Worm (Caenorhabditis elegans): Measurements from ENCODE around the gene F26F4.2.

F26F4.2 gene

DNA sequence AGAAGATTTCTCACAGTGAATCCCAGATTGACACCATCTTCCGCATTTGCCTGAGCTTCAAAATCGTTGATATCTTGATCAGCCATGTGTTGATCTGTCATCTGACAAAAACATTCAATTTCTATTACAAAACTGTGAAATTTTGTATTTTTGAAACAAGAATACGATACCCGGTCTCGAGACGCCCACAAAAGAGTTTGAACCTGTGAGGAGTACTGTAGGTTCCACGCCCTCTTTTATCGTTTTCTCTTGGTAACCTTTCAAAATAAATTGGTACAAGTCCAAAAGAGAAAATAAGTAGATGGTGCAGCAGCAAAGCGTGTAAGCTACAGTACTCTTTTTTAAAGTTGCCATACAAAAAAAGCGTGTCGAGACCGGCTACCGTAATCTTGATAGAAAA, 1.1 kb upstream of the F26F4.2 start, which contains the start of gene F26F4.12:
Gene F26F4.12, minus strand, starts transcription at position 101 of the 400 bp plus-strand sequence.
- TF ChIP-seq aly-1 (tag; optimal IDR thresholded peaks at IDR 0.05) = no peak
- TF ChIP-seq ets-7 (tag; optimal IDR thresholded peaks at IDR 0.05) = no peak
- TF ChIP-seq ama-1 (optimal IDR thresholded peaks at IDR 0.05) = no peak
- TF ChIP-seq B0310.2 (tag; optimal IDR thresholded peaks at IDR 0.05) = no peak
- TF ChIP-seq tra-4 (tag; optimal IDR thresholded peaks at IDR 0.05) = no peak
- no peak for TF ChIP-seq tbx-11 (GFP tag; IDR thresholded peaks at IDR 0.05)
- TF ChIP-seq ceh-13 (GFP tag; optimal IDR thresholded peaks at IDR 0.05) = no peak
- no peak for TF ChIP-seq hmbx-1 (tag; optimal IDR thresholded peaks at IDR 0.05)
- no peak for TF ChIP-seq ceh-36 (tag; optimal IDR thresholded peaks at IDR 0.05)
- TF ChIP-seq hnd-1 (tag; optimal IDR thresholded peaks at IDR 0.05) = no peak
- no peak for TF ChIP-seq sea-1 (GFP tag; conservative IDR thresholded peaks at IDR 0.05)
- no peak for TF ChIP-seq pes-1 (GFP tag; IDR thresholded peaks at IDR 0.05)
- no peak for TF ChIP-seq F13C5.2 (tag; optimal IDR thresholded peaks at IDR 0.05)

DNA sequence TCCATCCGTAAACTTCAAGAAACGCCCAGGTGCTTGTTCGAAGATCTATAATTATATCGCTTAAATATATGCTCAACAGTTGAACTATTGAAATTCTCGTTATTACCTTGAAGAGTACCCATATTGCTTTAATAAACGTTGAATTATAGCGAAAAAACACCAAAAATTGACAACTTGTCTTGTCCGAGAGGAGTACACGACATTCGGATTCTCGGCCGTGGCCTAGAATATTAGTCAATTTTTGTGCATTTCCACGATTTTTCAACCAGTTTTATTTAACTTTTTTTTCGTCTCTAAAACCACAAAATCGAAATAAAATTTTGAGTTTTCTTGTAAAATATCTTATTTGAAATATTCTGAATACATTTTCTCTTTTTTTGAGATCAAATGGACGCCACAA, 1.3 kb downstream of the F26F4.2 start, which contains the start of the genes F26F4.9 and cee-1:
Gene F26F4.9, minus strand, starts transcription at position 205 of the 400 bp plus-strand sequence.
Gene cee-1, plus strand, starts transcription at position 383 of the 400 bp plus-strand sequence.
- TF ChIP-seq tbx-37 (GFP tag; conservative IDR thresholded peaks at IDR 0.05) (0 out of 2 replicates have a peak, but pooled peaks have one; percentile 25), flt-1 (GFP tag; IDR thresholded peaks at IDR 0.05) (no peak), sea-1 (GFP tag; conservative IDR thresholded peaks at IDR 0.05) (no peak), ets-7 (tag; optimal IDR thresholded peaks at IDR 0.05) (no peak)

ce11 chrIII:4913736-4914135, 2.7 kb downstream of the F26F4.2 start:
- TF ChIP-seq pes-1 (GFP tag; IDR thresholded peaks at IDR 0.05) = no peak

- TF ChIP-seq B0310.2 (tag; optimal IDR thresholded peaks at IDR 0.05) (no peak), hnd-1 (tag; optimal IDR thresholded peaks at IDR 0.05) (no peak), tbx-11 (GFP tag; IDR thresholded peaks at IDR 0.05) (no peak), aly-1 (tag; optimal IDR thresholded peaks at IDR 0.05) (no peak), hmg-4 (GFP tag; optimal IDR thresholded peaks at IDR 0.05) (no peak), scrt-1 (GFP tag; IDR thresholded peaks at IDR 0.05) (no peak), ceh-13 (GFP tag; optimal IDR thresholded peaks at IDR 0.05) (no peak), ceh-36 (tag; optimal IDR thresholded peaks at IDR 0.05) (no peak), tbx-37 (GFP tag; conservative IDR thresholded peaks at IDR 0.05) (no peak), flt-1 (GFP tag; IDR thresholded peaks at IDR 0.05) (no peak), F13C5.2 (tag; optimal IDR thresholded peaks at IDR 0.05) (no peak), hmbx-1 (tag; optimal IDR thresholded peaks at IDR 0.05) (no peak), tra-4 (tag; optimal IDR thresholded peaks at IDR 0.05) (no peak), sea-1 (GFP tag; conservative IDR thresholded peaks at IDR 0.05) (no peak), pes-1 (GFP tag; IDR thresholded peaks at IDR 0.05) (no peak), ets-7 (tag; optimal IDR thresholded peaks at IDR 0.05) (no peak)
Observed at ce11 chrIII:4917077-4917476, 6.0 kb downstream of the F26F4.2 start, which contains the start of gene rars-1. Gene rars-1 (minus strand): TSS chrIII:4917177.

ce11 chrIII:4917960-4918712, 7.1 kb downstream of the F26F4.2 start, which contains the start of gene rpb-8:
Gene rpb-8 (minus strand): TSS chrIII:4918008.
- no peak for TF ChIP-seq tbx-37 (GFP tag; conservative IDR thresholded peaks at IDR 0.05)
- TF ChIP-seq tra-4 (tag; optimal IDR thresholded peaks at IDR 0.05) = no peak
- no peak for TF ChIP-seq ama-1 (optimal IDR thresholded peaks at IDR 0.05)
- no peak for TF ChIP-seq hmbx-1 (tag; optimal IDR thresholded peaks at IDR 0.05)
- TF ChIP-seq tbx-11 (GFP tag; IDR thresholded peaks at IDR 0.05) = no peak
- no peak for TF ChIP-seq B0310.2 (tag; optimal IDR thresholded peaks at IDR 0.05)
- TF ChIP-seq ceh-36 (tag; optimal IDR thresholded peaks at IDR 0.05) = no peak
- no peak for TF ChIP-seq pes-1 (GFP tag; IDR thresholded peaks at IDR 0.05)
- TF ChIP-seq F13C5.2 (tag; optimal IDR thresholded peaks at IDR 0.05) = no peak
- TF ChIP-seq ceh-13 (GFP tag; optimal IDR thresholded peaks at IDR 0.05) = no peak
- TF ChIP-seq sea-1 (GFP tag; conservative IDR thresholded peaks at IDR 0.05) = no peak
- no peak for TF ChIP-seq scrt-1 (GFP tag; IDR thresholded peaks at IDR 0.05)

- TF ChIP-seq F13C5.2 (tag; optimal IDR thresholded peaks at IDR 0.05) = no peak
- TF ChIP-seq ets-7 (tag; optimal IDR thresholded peaks at IDR 0.05) = no peak
- no peak for TF ChIP-seq tra-4 (tag; optimal IDR thresholded peaks at IDR 0.05)
- TF ChIP-seq tbx-37 (GFP tag; conservative IDR thresholded peaks at IDR 0.05) = no peak
- no peak for TF ChIP-seq ceh-36 (tag; optimal IDR thresholded peaks at IDR 0.05)
- TF ChIP-seq tbx-11 (GFP tag; IDR thresholded peaks at IDR 0.05) = no peak
- TF ChIP-seq hnd-1 (tag; optimal IDR thresholded peaks at IDR 0.05) = no peak
- no peak for TF ChIP-seq flt-1 (GFP tag; IDR thresholded peaks at IDR 0.05)
- TF ChIP-seq sea-1 (GFP tag; conservative IDR thresholded peaks at IDR 0.05) = no peak
- TF ChIP-seq B0310.2 (tag; optimal IDR thresholded peaks at IDR 0.05) = no peak
Observed at ce11 chrIII:4918906-4919305, 7.8 kb downstream of the F26F4.2 start.

ce11 chrIII:4920221-4920620, 9.2 kb downstream of the F26F4.2 start, which contains the start of gene ula-1:
Gene ula-1 (minus strand): TSS chrIII:4920321.
- TF ChIP-seq hmg-4 (GFP tag; optimal IDR thresholded peaks at IDR 0.05) = no peak
- no peak for TF ChIP-seq hnd-1 (tag; optimal IDR thresholded peaks at IDR 0.05)
- TF ChIP-seq flt-1 (GFP tag; IDR thresholded peaks at IDR 0.05) = no peak
- TF ChIP-seq tbx-37 (GFP tag; conservative IDR thresholded peaks at IDR 0.05) = no peak
- no peak for TF ChIP-seq pes-1 (GFP tag; IDR thresholded peaks at IDR 0.05)
- no peak for TF ChIP-seq scrt-1 (GFP tag; IDR thresholded peaks at IDR 0.05)
- no peak for TF ChIP-seq sea-1 (GFP tag; conservative IDR thresholded peaks at IDR 0.05)
- TF ChIP-seq tbx-11 (GFP tag; IDR thresholded peaks at IDR 0.05) = no peak
- TF ChIP-seq ets-7 (tag; optimal IDR thresholded peaks at IDR 0.05) = no peak
- TF ChIP-seq aly-1 (tag; optimal IDR thresholded peaks at IDR 0.05) = no peak
- no peak for TF ChIP-seq hmbx-1 (tag; optimal IDR thresholded peaks at IDR 0.05)
- no peak for TF ChIP-seq F13C5.2 (tag; optimal IDR thresholded peaks at IDR 0.05)
- TF ChIP-seq ceh-36 (tag; optimal IDR thresholded peaks at IDR 0.05) = no peak
- no peak for TF ChIP-seq B0310.2 (tag; optimal IDR thresholded peaks at IDR 0.05)
- no peak for TF ChIP-seq ceh-13 (GFP tag; optimal IDR thresholded peaks at IDR 0.05)
- no peak for TF ChIP-seq ama-1 (optimal IDR thresholded peaks at IDR 0.05)
- no peak for TF ChIP-seq tra-4 (tag; optimal IDR thresholded peaks at IDR 0.05)
